Fruit fly (Drosophila melanogaster): ENCODE data around the gene Nsf2.

Gene Nsf2

dm6 chr3R:13837807-13838206 lies at the start of gene Nsf2:
Gene Nsf2, minus strand, starts transcription at chr3R:13837991.
- TF ChIP-seq fkh (GFP tag; optimal IDR thresholded peaks at IDR 0.05), result peak; percentile 78
- no peak for TF ChIP-seq CG4318 (GFP tag; optimal IDR thresholded peaks at IDR 0.05)
- peak; percentile 19 for TF ChIP-seq CG1621 (tag; optimal IDR thresholded peaks at IDR 0.05)
- TF ChIP-seq dac (GFP tag; optimal IDR thresholded peaks at IDR 0.05), result no peak
- no peak for TF ChIP-seq Lpt (GFP tag; optimal IDR thresholded peaks at IDR 0.05)
- TF ChIP-seq Gug (GFP tag; IDR thresholded peaks at IDR 0.05), result 0 out of 2 replicates have a peak, but pooled peaks have one; percentile 11
- no peak for TF ChIP-seq Hr39 (GFP tag; optimal IDR thresholded peaks at IDR 0.05)
- peak; percentile 27 for TF ChIP-seq esn (GFP tag; optimal IDR thresholded peaks at IDR 0.05)
- TF ChIP-seq CG31627 (GFP tag; optimal IDR thresholded peaks at IDR 0.05), result no peak
- peak; percentile 51 for TF ChIP-seq Sox14 (GFP tag; optimal IDR thresholded peaks at IDR 0.05)
- peak; percentile 55 for TF ChIP-seq Blimp-1 (GFP tag; optimal IDR thresholded peaks at IDR 0.05)

dm6 chr3R:13884929-13885328 lies 47.1 kb upstream of the Nsf2 start:
- TF ChIP-seq CG6276 (GFP tag; optimal IDR thresholded peaks at IDR 0.05) (no peak), CG10631 (GFP tag; optimal IDR thresholded peaks at IDR 0.05) (peak; percentile 4), CG6854 (GFP tag; optimal IDR thresholded peaks at IDR 0.05) (no peak), pdm3 (GFP tag; optimal IDR thresholded peaks at IDR 0.05) (peak; percentile 38), topi (GFP tag; optimal IDR thresholded peaks at IDR 0.05) (no peak), acj6 (GFP tag; optimal IDR thresholded peaks at IDR 0.05) (peak; percentile 35), CG11294 (GFP tag; IDR thresholded peaks at IDR 0.05) (no peak), CG6792 (GFP tag; optimal IDR thresholded peaks at IDR 0.05) (peak; percentile 8), CG32006 (GFP tag; optimal IDR thresholded peaks at IDR 0.05) (peak; percentile 1), fd85E (GFP tag; optimal IDR thresholded peaks at IDR 0.05) (no peak), CG3919 (GFP tag; optimal IDR thresholded peaks at IDR 0.05) (peak; percentile 27), CG11762 (GFP tag; optimal IDR thresholded peaks at IDR 0.05; ENCODE audit: insufficient read depth) (no peak), Sox102F (GFP tag; optimal IDR thresholded peaks at IDR 0.05) (no peak), Ets21C (GFP tag; optimal IDR thresholded peaks at IDR 0.05) (no peak), Eip78C (GFP tag) (peak; percentile 73), Eip93F (GFP tag; optimal IDR thresholded peaks at IDR 0.05) (no peak), CG7368 (GFP tag; optimal IDR thresholded peaks at IDR 0.05) (no peak), Sox14 (GFP tag; optimal IDR thresholded peaks at IDR 0.05) (no peak), CG15336 (GFP tag; IDR thresholded peaks at IDR 0.05) (no peak), CG31627 (GFP tag; optimal IDR thresholded peaks at IDR 0.05) (no peak), CG8119 (GFP tag; IDR thresholded peaks at IDR 0.05) (0 out of 3 replicates have a peak, but pooled peaks have one; percentile 16), Smox (GFP tag; optimal IDR thresholded peaks at IDR 0.05) (no peak), OdsH (GFP tag; optimal IDR thresholded peaks at IDR 0.05) (peak; percentile 18), CG10669 (GFP tag; optimal IDR thresholded peaks at IDR 0.05) (peak; percentile 44), achi (GFP tag; optimal IDR thresholded peaks at IDR 0.05) (peak; percentile 43), salr (GFP tag; optimal IDR thresholded peaks at IDR 0.05) (no peak), CG1621 (tag; optimal IDR thresholded peaks at IDR 0.05) (peak; percentile 22), CG9139 (GFP tag; optimal IDR thresholded peaks at IDR 0.05) (no peak), Met (GFP tag; optimal IDR thresholded peaks at IDR 0.05) (no peak), CG8319 (GFP tag; optimal IDR thresholded peaks at IDR 0.05) (no peak), spab (GFP tag; optimal IDR thresholded peaks at IDR 0.05) (peak; percentile 47), CG3032 (tag; optimal IDR thresholded peaks at IDR 0.05) (peak; percentile 47), CG6163 (GFP tag; IDR thresholded peaks at IDR 0.05) (peak; percentile 61; the same call in 2 of the 3 replicates), Hr39 (GFP tag; optimal IDR thresholded peaks at IDR 0.05) (peak; percentile 35), CG11902 (GFP tag; optimal IDR thresholded peaks at IDR 0.05) (no peak), Ets96B (tag; optimal IDR thresholded peaks at IDR 0.05) (peak; percentile 53), Eip75B (GFP tag; optimal IDR thresholded peaks at IDR 0.05) (peak; percentile 22), svp (GFP tag) (peak; percentile 68), Blimp-1 (GFP tag; optimal IDR thresholded peaks at IDR 0.05) (no peak), cyc (GFP tag; optimal IDR thresholded peaks at IDR 0.05) (no peak), Hr38 (GFP tag; optimal IDR thresholded peaks at IDR 0.05) (no peak), ss (GFP tag; optimal IDR thresholded peaks at IDR 0.05) (peak; percentile 9 to 45), vri (GFP tag; optimal IDR thresholded peaks at IDR 0.05) (peak; percentile 2), CG4318 (GFP tag; optimal IDR thresholded peaks at IDR 0.05) (no peak), esn (GFP tag; optimal IDR thresholded peaks at IDR 0.05) (peak; percentile 5), Hr4 (GFP tag; optimal IDR thresholded peaks at IDR 0.05) (no peak), dac (GFP tag; optimal IDR thresholded peaks at IDR 0.05) (no peak)

Measured in whole organism, prepupa.